Fruit fly (Drosophila melanogaster): ENCODE measurements around the gene PIG-K.

Gene PIG-K

dm6 chrX:2041312-2041918, 32.3 kb upstream of the PIG-K start, which contains the start of gene CG4313 (continued):
- peak; percentile 60 for TF ChIP-seq CG12104 (GFP tag; optimal IDR thresholded peaks at IDR 0.05)
- no peak for TF ChIP-seq CG8359 (GFP tag; optimal IDR thresholded peaks at IDR 0.05; ENCODE audit: borderline replicate concordance)
- TF ChIP-seq slbo (GFP tag; IDR thresholded peaks at IDR 0.05) = peak; percentile 79
- TF ChIP-seq Antp (GFP tag; optimal IDR thresholded peaks at IDR 0.05) = peak; percentile 75
- no peak for TF ChIP-seq CG10565 (GFP tag; optimal IDR thresholded peaks at IDR 0.05)
- no peak for TF ChIP-seq CG14050 (GFP tag; IDR thresholded peaks at IDR 0.05)
- TF ChIP-seq Ets65A (GFP tag) = peak; percentile 94
- peak; percentile 46 for TF ChIP-seq CG12942 (GFP tag; optimal IDR thresholded peaks at IDR 0.05)
- TF ChIP-seq onecut (GFP tag; IDR thresholded peaks at IDR 0.05) = no peak
- TF ChIP-seq Atf-2 (GFP tag; optimal IDR thresholded peaks at IDR 0.05) = peak; percentile 63
- peak; percentile 60 for TF ChIP-seq slp2 (GFP tag; optimal IDR thresholded peaks at IDR 0.05)
- 0 out of 2 replicates have a peak, but pooled peaks have one; percentile 52 for TF ChIP-seq ranshi (GFP tag; IDR thresholded peaks at IDR 0.05)
- TF ChIP-seq CG14710 (tag; optimal IDR thresholded peaks at IDR 0.05) = peak; percentile 70
- peak; percentile 54 for TF ChIP-seq CG18599 (GFP tag; optimal IDR thresholded peaks at IDR 0.05)
- TF ChIP-seq danr (GFP tag; IDR thresholded peaks at IDR 0.05) = 0 out of 2 replicates have a peak, but pooled peaks have one; percentile 51
- TF ChIP-seq Mrtf (GFP tag; IDR thresholded peaks at IDR 0.05) = peak; percentile 61; the same call in 2 of the 3 replicates
- TF ChIP-seq gcm2 (GFP tag; optimal IDR thresholded peaks at IDR 0.05) = no peak
- peak; percentile 63 for TF ChIP-seq Fer1 (GFP tag; optimal IDR thresholded peaks at IDR 0.05)
- peak; percentile 67 for TF ChIP-seq CG10209 (GFP tag; optimal IDR thresholded peaks at IDR 0.05)
- peak; percentile 54; the same call in 1 of the 2 replicates for TF ChIP-seq Drgx (GFP tag; IDR thresholded peaks at IDR 0.05)
- no peak for TF ChIP-seq btn (GFP tag; optimal IDR thresholded peaks at IDR 0.05)
- peak; percentile 37; the same call in 2 of the 3 replicates for TF ChIP-seq B-H1 (GFP tag; IDR thresholded peaks at IDR 0.05)
- peak; percentile 62 for TF ChIP-seq CG13296 (GFP tag; optimal IDR thresholded peaks at IDR 0.05)
- TF ChIP-seq sisA (GFP tag; IDR thresholded peaks at IDR 0.05) = peak; percentile 75
- no peak for TF ChIP-seq CG4282 (GFP tag; optimal IDR thresholded peaks at IDR 0.05)
- TF ChIP-seq CG16779 (GFP tag; IDR thresholded peaks at IDR 0.05) = no peak
- no peak for TF ChIP-seq eve (GFP tag; optimal IDR thresholded peaks at IDR 0.05)
- TF ChIP-seq ro (GFP tag; IDR thresholded peaks at IDR 0.05) = no peak
- TF ChIP-seq Sox100B (GFP tag; optimal IDR thresholded peaks at IDR 0.05) = peak; percentile 38
- peak; percentile 76 for TF ChIP-seq CG14014 (GFP tag; IDR thresholded peaks at IDR 0.05)
- TF ChIP-seq CG33213 (GFP tag; optimal IDR thresholded peaks at IDR 0.05) = peak; percentile 24
- TF ChIP-seq CG2889 (GFP tag; IDR thresholded peaks at IDR 0.05) = 0 out of 3 replicates have a peak, but pooled peaks have one; percentile 44
- peak; percentile 52 for TF ChIP-seq dmrt99B (tag; optimal IDR thresholded peaks at IDR 0.05)
- TF ChIP-seq CG31224 (GFP tag; IDR thresholded peaks at IDR 0.05) = peak; percentile 56; the same call in 1 of the 2 replicates
- peak; percentile 44 for TF ChIP-seq tx (GFP tag; optimal IDR thresholded peaks at IDR 0.05)
- peak; percentile 67 for TF ChIP-seq CG1602 (GFP tag; optimal IDR thresholded peaks at IDR 0.05)
- peak; percentile 49 for TF ChIP-seq CG15601 (tag; optimal IDR thresholded peaks at IDR 0.05)
- no peak for TF ChIP-seq Trl (optimal IDR thresholded peaks at IDR 0.05)
- TF ChIP-seq Trl (GFP tag; optimal IDR thresholded peaks at IDR 0.05) = peak; percentile 79
- TF ChIP-seq fd64A (GFP tag; optimal IDR thresholded peaks at IDR 0.05) = no peak
- no peak for TF ChIP-seq jigr1 (GFP tag; IDR thresholded peaks at IDR 0.05)
- peak; percentile 49 for TF ChIP-seq CG12299 (tag; optimal IDR thresholded peaks at IDR 0.05)
- TF ChIP-seq tin (GFP tag; optimal IDR thresholded peaks at IDR 0.05) = peak; percentile 82
- peak; percentile 61 for TF ChIP-seq Side (GFP tag; optimal IDR thresholded peaks at IDR 0.05)
- TF ChIP-seq Pdp1 (GFP tag; optimal IDR thresholded peaks at IDR 0.05) = peak; percentile 71 to 79
- no peak for TF ChIP-seq cg (GFP tag; optimal IDR thresholded peaks at IDR 0.05)
- peak; percentile 73 for TF ChIP-seq CG8290 (GFP tag; optimal IDR thresholded peaks at IDR 0.05)
- peak in 1 of 2 experiments; percentile 87 for TF ChIP-seq CG8290 (tag; optimal IDR thresholded peaks at IDR 0.05)
- no peak for TF ChIP-seq CG32767 (GFP tag; IDR thresholded peaks at IDR 0.05)
- TF ChIP-seq phol (tag; optimal IDR thresholded peaks at IDR 0.05) = peak; percentile 82
- peak; percentile 60 to 62 for TF ChIP-seq chif (GFP tag; optimal IDR thresholded peaks at IDR 0.05)
